Fruit fly (Drosophila melanogaster) whole organism, wandering third instar larva: ENCODE measurements around the gene CG1575.

Source experiments
- Abd-B ChIP-seq: fragments of >200 bp; optimal IDR thresholded peaks from 2 replicates; lab custom pipeline; 2017; ENCODE audit warnings: missing biosample characterization, missing genetic modification characterization
- CG32264 ChIP-seq: fragments of 200-800 bp; sonication (Bioruptor generic); optimal IDR thresholded peaks from 2 replicates; lab custom pipeline; 2016; ENCODE audit warnings: missing biosample characterization, missing genetic modification characterization
- CG9705 ChIP-seq: fragments of 200-800 bp; sonication (Bioruptor generic); optimal IDR thresholded peaks from 2 replicates; lab custom pipeline; 2018; ENCODE audit warnings: missing biosample characterization, mild to moderate bottlenecking, missing genetic modification characterization
- CrebA ChIP-seq: fragments of 200-800 bp; sonication (Bioruptor generic); optimal IDR thresholded peaks from 2 replicates; lab custom pipeline; 2016; ENCODE audit warnings: missing biosample characterization, mild to moderate bottlenecking, missing genetic modification characterization, borderline replicate concordance
- Dfd ChIP-seq: fragments of >200 bp; optimal IDR thresholded peaks from 2 replicates; lab custom pipeline; 2017; ENCODE audit warnings: missing biosample characterization, missing genetic modification characterization
- Dif ChIP-seq: fragments of 200-275, 200-300 bp; sonication (Bioruptor generic); optimal IDR thresholded peaks from 2 replicates; lab custom pipeline; 2018; ENCODE audit warnings: missing biosample characterization, missing genetic modification characterization; ENCODE audit not compliant: partially characterized antibody
- GATAd ChIP-seq: sonication (Bioruptor generic); optimal IDR thresholded peaks from 2 replicates; lab custom pipeline; 2016; ENCODE audit warnings: missing biosample characterization, missing genetic modification characterization
- HLH106 ChIP-seq: fragments of 200-800 bp; optimal IDR thresholded peaks from 3 replicates; lab custom pipeline; 2019; ENCODE audit warnings: missing biosample characterization, mild to moderate bottlenecking, missing genetic modification characterization, moderate library complexity
- Hnf4 ChIP-seq: fragments of 200-800 bp; sonication (Bioruptor generic); optimal IDR thresholded peaks from 2 replicates; lab custom pipeline; 2016; ENCODE audit warnings: missing biosample characterization, mild to moderate bottlenecking, missing genetic modification characterization
- Hr78 ChIP-seq: fragments of >200 bp; optimal IDR thresholded peaks from 2 replicates; lab custom pipeline; 2017; ENCODE audit warnings: missing biosample characterization, missing genetic modification characterization
- Hr83 ChIP-seq: fragments of 200-300 bp; sonication (Bioruptor generic); optimal IDR thresholded peaks from 2 replicates; lab custom pipeline; 2016; ENCODE audit warnings: missing biosample characterization, mild to moderate bottlenecking, missing genetic modification characterization, moderate library complexity; ENCODE audit not compliant: poor library complexity, severe bottlenecking
- Jra ChIP-seq: sonication (Bioruptor generic); optimal IDR thresholded peaks from 2 replicates; lab custom pipeline; 2016; ENCODE audit warnings: missing biosample characterization, missing genetic modification characterization
- Mio ChIP-seq: sonication (Bioruptor generic); optimal IDR thresholded peaks from 2 replicates; lab custom pipeline; 2016; ENCODE audit warnings: missing biosample characterization, missing genetic modification characterization
- Myc ChIP-seq: fragments of >200 bp; optimal IDR thresholded peaks from 2 replicates; lab custom pipeline; 2017
- N ChIP-seq: fragments of >200 bp; optimal IDR thresholded peaks from 2 replicates; lab custom pipeline; 2018; ENCODE audit warnings: missing biosample characterization, missing external identifiers, missing genetic modification characterization
- OdsH ChIP-seq: fragments of 200-800 bp; sonication (Bioruptor generic); optimal IDR thresholded peaks from 2 replicates; lab custom pipeline; 2016; ENCODE audit warnings: missing biosample characterization, mild to moderate bottlenecking, missing genetic modification characterization
- Rel ChIP-seq, 2 experiments: fragments of 200-800 bp; sonication (Bioruptor generic) in 1 of 2; optimal IDR thresholded peaks; 2 replicates in 1 of 2; 3 replicates in 1 of 2; lab custom pipeline; 2016 to 2019; ENCODE audit warnings: mild to moderate bottlenecking in 2 of 2, missing biosample characterization in 2 of 2, missing genetic modification characterization in 2 of 2, moderate library complexity in 1 of 2
- Sp1 ChIP-seq: fragments of 200-800 bp; sonication (Bioruptor generic); optimal IDR thresholded peaks from 3 replicates; lab custom pipeline; 2019; ENCODE audit warnings: missing biosample characterization, mild to moderate bottlenecking, missing genetic modification characterization, moderate library complexity
- Vsx2 ChIP-seq: fragments of 200-300, 225-300 bp; sonication (Bioruptor generic); optimal IDR thresholded peaks from 2 replicates; lab custom pipeline; 2018; ENCODE audit warnings: missing biosample characterization, missing genetic modification characterization; ENCODE audit not compliant: partially characterized antibody
- br ChIP-seq: fragments of 200-800 bp; sonication (Bioruptor generic); optimal IDR thresholded peaks from 2 replicates; lab custom pipeline; 2016; ENCODE audit warnings: missing biosample characterization, missing genetic modification characterization
- brk ChIP-seq: fragments of 200-800 bp; sonication (Bioruptor generic); optimal IDR thresholded peaks from 2 replicates; lab custom pipeline; 2016; ENCODE audit warnings: missing biosample characterization, mild to moderate bottlenecking, missing genetic modification characterization
- dl ChIP-seq, 2 experiments: fragments of 175-275, 200-275 bp in 1 of 2; fragments of 200-275 bp in 1 of 2; sonication (Bioruptor generic); optimal IDR thresholded peaks; lab custom pipeline; 2018; ENCODE audit warnings: mild to moderate bottlenecking in 2 of 2, missing biosample characterization in 2 of 2, missing genetic modification characterization in 2 of 2, moderate library complexity in 2 of 2; ENCODE audit not compliant: partially characterized antibody in 2 of 2, insufficient read depth in 1 of 2
- dmrt93B ChIP-seq: fragments of 200-800 bp; sonication (Bioruptor generic); optimal IDR thresholded peaks from 2 replicates; lab custom pipeline; 2018; ENCODE audit warnings: missing biosample characterization, mild to moderate bottlenecking, missing genetic modification characterization
- dsf ChIP-seq: sonication (Bioruptor generic); optimal IDR thresholded peaks from 2 replicates; lab custom pipeline; 2016; ENCODE audit warnings: missing biosample characterization, missing genetic modification characterization, borderline replicate concordance
- ey ChIP-seq: fragments of 200-800 bp; sonication (Bioruptor generic); optimal IDR thresholded peaks from 2 replicates; lab custom pipeline; 2016; ENCODE audit warnings: missing biosample characterization, missing genetic modification characterization
- foxo ChIP-seq, 2 experiments: fragments of 200-800 bp; sonication (Bioruptor generic); optimal IDR thresholded peaks; 2 replicates in 1 of 2; 3 replicates in 1 of 2; lab custom pipeline; 2016 to 2017; ENCODE audit warnings: missing biosample characterization in 2 of 2, missing genetic modification characterization in 2 of 2
- fru ChIP-seq: fragments of 200-800 bp; sonication (Bioruptor generic); optimal IDR thresholded peaks from 3 replicates; lab custom pipeline; 2016; ENCODE audit warnings: missing biosample characterization, mild to moderate bottlenecking, missing genetic modification characterization
- h ChIP-seq: fragments of 200-800 bp; sonication (Bioruptor generic); optimal IDR thresholded peaks from 3 replicates; lab custom pipeline; 2016; ENCODE audit warnings: missing biosample characterization, mild to moderate bottlenecking, missing genetic modification characterization
- jim ChIP-seq: fragments of 175-275, 200-325 bp; sonication (Bioruptor generic); optimal IDR thresholded peaks from 2 replicates; lab custom pipeline; 2016; ENCODE audit warnings: missing biosample characterization, mild to moderate bottlenecking, missing genetic modification characterization
- lola ChIP-seq: fragments of >200 bp; optimal IDR thresholded peaks from 2 replicates; lab custom pipeline; 2017; ENCODE audit warnings: missing biosample characterization, missing genetic modification characterization
- pan ChIP-seq: fragments of >200 bp; optimal IDR thresholded peaks from 2 replicates; lab custom pipeline; 2017
- psq ChIP-seq: fragments of 200-800 bp; sonication (Bioruptor generic); optimal IDR thresholded peaks from 3 replicates; lab custom pipeline; 2017; ENCODE audit warnings: missing biosample characterization, mild to moderate bottlenecking, missing genetic modification characterization, moderate library complexity
- rgr ChIP-seq: fragments of 200-800 bp; sonication (Bioruptor generic); optimal IDR thresholded peaks from 3 replicates; lab custom pipeline; 2016; ENCODE audit warnings: missing biosample characterization, mild to moderate bottlenecking, missing genetic modification characterization
- sage ChIP-seq: fragments of 200-800 bp; sonication (Bioruptor generic); optimal IDR thresholded peaks from 2 replicates; lab custom pipeline; 2016; ENCODE audit warnings: missing biosample characterization, mild to moderate bottlenecking, missing genetic modification characterization
- sv ChIP-seq: fragments of 200-800 bp; sonication (Bioruptor generic); optimal IDR thresholded peaks from 3 replicates; lab custom pipeline; 2016; ENCODE audit warnings: missing biosample characterization, missing genetic modification characterization
- tai ChIP-seq: sonication (Bioruptor generic); optimal IDR thresholded peaks from 2 replicates; lab custom pipeline; 2016; ENCODE audit warnings: missing biosample characterization, missing genetic modification characterization
- usp ChIP-seq: fragments of >200 bp; optimal IDR thresholded peaks from 2 replicates; lab custom pipeline; 2017; ENCODE audit warnings: missing biosample characterization, missing genetic modification characterization
- woc ChIP-seq: sonication (Bioruptor generic); optimal IDR thresholded peaks from 2 replicates; lab custom pipeline; 2016; ENCODE audit warnings: missing biosample characterization, mild to moderate bottlenecking, missing genetic modification characterization

The CG1575 gene

DNA sequence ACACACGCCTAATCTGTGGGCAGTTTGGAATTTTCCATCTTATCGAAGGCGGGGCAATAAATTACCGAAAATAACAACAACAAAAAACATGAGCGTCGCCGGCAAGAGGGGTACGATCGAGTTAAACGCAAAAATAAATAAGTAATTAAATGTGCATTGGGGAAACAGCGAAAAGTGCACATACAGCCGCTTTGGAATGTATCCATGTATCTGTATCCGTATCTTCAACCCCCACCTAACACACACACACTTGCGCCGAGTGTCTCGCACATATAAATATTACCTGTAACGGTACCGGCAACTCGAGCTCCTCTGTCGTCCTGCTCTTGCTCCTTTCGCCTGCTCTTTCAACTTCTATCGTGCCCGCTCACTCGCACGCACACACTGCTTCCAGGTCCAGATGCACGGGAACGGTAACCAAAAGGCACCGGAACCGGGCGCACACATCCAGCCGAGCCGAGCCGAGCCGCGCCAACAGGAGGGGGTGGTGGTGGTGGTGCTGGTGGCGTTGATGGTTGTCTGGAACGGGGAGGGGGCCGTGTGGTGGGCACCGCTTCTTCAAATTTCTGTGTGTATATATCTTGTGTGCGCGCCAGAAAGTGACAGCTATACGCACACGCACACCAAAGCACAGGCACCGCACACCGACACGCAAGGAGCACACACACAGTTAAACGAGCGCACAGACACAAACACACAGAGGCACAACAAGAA is 24.7 kb downstream of the CG1575 start:
- TF ChIP-seq Hr78 (GFP tag; lab: Kevin White, UChicago) (peak; percentile 49), Myc (lab: Kevin White, UChicago) (no peak), Jra (peak; percentile 25), lola (GFP tag; lab: Kevin White, UChicago) (no peak), CG32264 (no peak), woc (peak; percentile 11), br (GFP tag; lab: Kevin White, UChicago) (no peak), GATAd (GFP tag; lab: Kevin White, UChicago) (no peak), HLH106 (tag; lab: Kevin White, UChicago) (peak; percentile 38), fru (GFP tag; lab: Kevin White, UChicago) (peak; percentile 61), N (GFP tag; lab: Kevin White, UChicago) (peak; percentile 95), dl (GFP tag; optimal IDR thresholded peaks at IDR 0.05; lab: Kevin White, UChicago; ENCODE audit: insufficient read depth in 1 of 2, partially characterized antibody in 2 of 2) (no peak), rgr (peak; percentile 72), ey (GFP tag; lab: Kevin White, UChicago) (peak; percentile 63), brk (GFP tag; lab: Kevin White, UChicago) (no peak), Hnf4 (GFP tag; lab: Kevin White, UChicago) (peak; percentile 40), CG9705 (GFP tag; lab: Kevin White, UChicago) (peak; percentile 39), foxo (GFP tag; optimal IDR thresholded peaks at IDR 0.05; lab: Kevin White, UChicago) (peak in 1 of 2 experiments; percentile 67), Rel (GFP tag; optimal IDR thresholded peaks at IDR 0.05; lab: Kevin White, UChicago) (no peak), Rel (tag; optimal IDR thresholded peaks at IDR 0.05; lab: Kevin White, UChicago) (peak; percentile 34), usp (GFP tag; lab: Kevin White, UChicago) (no peak), Mio (GFP tag; lab: Kevin White, UChicago) (no peak), pan (lab: Kevin White, UChicago) (no peak), psq (GFP tag; lab: Kevin White, UChicago) (peak; percentile 29), jim (GFP tag; lab: Kevin White, UChicago) (no peak), sv (no peak), Dif (GFP tag; lab: Kevin White, UChicago) (peak; percentile 52), dmrt93B (GFP tag; lab: Kevin White, UChicago) (no peak), Sp1 (peak; percentile 65), CrebA (GFP tag; lab: Kevin White, UChicago) (no peak), tai (GFP tag; lab: Kevin White, UChicago) (no peak), OdsH (peak; percentile 47), Dfd (GFP tag; lab: Kevin White, UChicago) (no peak), h (GFP tag; lab: Kevin White, UChicago) (peak; percentile 67), dsf (GFP tag; lab: Kevin White, UChicago) (no peak), Hr83 (GFP tag; lab: Kevin White, UChicago) (peak; percentile 89), sage (GFP tag; lab: Kevin White, UChicago) (peak; percentile 19), Abd-B (peak; percentile 63), Vsx2 (GFP tag; lab: Kevin White, UChicago) (no peak)

DNA sequence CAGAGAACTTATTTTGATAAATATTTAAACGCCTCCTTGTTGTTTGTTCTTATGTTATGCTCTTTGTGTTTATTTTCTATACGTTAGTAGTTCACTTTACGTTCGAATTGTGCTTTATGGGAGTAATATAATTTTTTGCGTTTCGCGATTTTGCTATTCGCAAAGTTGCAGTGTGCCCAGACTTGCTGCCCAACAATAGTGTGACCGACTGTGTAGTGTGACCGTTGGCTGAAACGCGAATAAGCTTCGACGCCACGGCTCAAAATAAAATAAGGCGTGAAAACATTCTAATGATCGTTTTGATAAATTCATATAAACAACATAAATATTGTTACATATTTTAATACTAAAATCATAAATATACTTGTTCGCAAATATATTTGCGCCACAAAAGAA is 25.3 kb downstream of the CG1575 start, which contains the start of gene Smox:
Gene Smox (minus strand): TSS at position 213 of the 396 bp plus-strand sequence.
- TF ChIP-seq pan (lab: Kevin White, UChicago) = no peak
- no peak for TF ChIP-seq usp (GFP tag; lab: Kevin White, UChicago)
- no peak for TF ChIP-seq Dfd (GFP tag; lab: Kevin White, UChicago)
- no peak for TF ChIP-seq Hr83 (GFP tag; lab: Kevin White, UChicago)
- no peak for TF ChIP-seq GATAd (GFP tag; lab: Kevin White, UChicago)
- no peak for TF ChIP-seq ey (GFP tag; lab: Kevin White, UChicago)
- no peak for TF ChIP-seq Vsx2 (GFP tag; lab: Kevin White, UChicago)
- TF ChIP-seq dsf (GFP tag; lab: Kevin White, UChicago) = no peak
- TF ChIP-seq psq (GFP tag; lab: Kevin White, UChicago) = no peak
- TF ChIP-seq HLH106 (tag; lab: Kevin White, UChicago) = no peak
